Fruit fly (Drosophila melanogaster) whole organism, pupa: ENCODE measurements around the gene CG42699.

Source experiments
- CG10348 ChIP-seq: fragments of 200-800 bp; sonication (Bioruptor generic); IDR thresholded peaks from 2 replicates; pipeline ENCODE4 v1.3.6; 2022; ENCODE audit warnings: missing biosample characterization, missing genetic modification characterization
- CG12605 ChIP-seq: fragments of 200-800 bp; sonication (Bioruptor generic); IDR thresholded peaks from 2 replicates; pipeline ENCODE4 v1.3.6; 2022; ENCODE audit warnings: missing biosample characterization, missing genetic modification characterization
- CG13204 ChIP-seq: fragments of 200-800 bp; sonication (Bioruptor generic); optimal IDR thresholded peaks from 2 replicates; lab custom pipeline; 2018; ENCODE audit warnings: missing biosample characterization, mild to moderate bottlenecking, missing genetic modification characterization, moderate library complexity
- CG14655 ChIP-seq: fragments of 200-800 bp; sonication (Bioruptor generic); optimal IDR thresholded peaks from 3 replicates; lab custom pipeline; 2017; ENCODE audit warnings: mild to moderate bottlenecking, missing biosample characterization, missing genetic modification reagents, missing genetic modification characterization
- CG15710 ChIP-seq: fragments of 200-800 bp; sonication (Bioruptor generic); optimal IDR thresholded peaks from 2 replicates; lab custom pipeline; 2018; ENCODE audit warnings: missing biosample characterization, mild to moderate bottlenecking, missing genetic modification characterization, moderate library complexity
- CG32121 ChIP-seq: fragments of 200-800 bp; sonication (Bioruptor generic); IDR thresholded peaks from 2 replicates; pipeline ENCODE4 v1.3.6; 2022; ENCODE audit warnings: missing biosample characterization, missing genetic modification characterization
- CG34367 ChIP-seq: fragments of 200-800 bp; sonication (Bioruptor generic); optimal IDR thresholded peaks from 2 replicates; lab custom pipeline; 2018; ENCODE audit warnings: missing biosample characterization, mild to moderate bottlenecking, missing genetic modification characterization
- CG4496 ChIP-seq: fragments of 200-800 bp; sonication (Bioruptor generic); IDR thresholded peaks from 3 replicates; pipeline ENCODE4 v1.3.6; 2022; ENCODE audit warnings: missing biosample characterization, missing genetic modification characterization
- CG8159 ChIP-seq: fragments of 200-800 bp; sonication (Bioruptor generic); optimal IDR thresholded peaks from 3 replicates; lab custom pipeline; 2018; ENCODE audit warnings: missing biosample characterization, mild to moderate bottlenecking, missing genetic modification characterization, moderate library complexity
- CG8301 ChIP-seq: fragments of 200-800 bp; sonication (Bioruptor generic); optimal IDR thresholded peaks from 2 replicates; lab custom pipeline; 2018; ENCODE audit warnings: missing biosample characterization, mild to moderate bottlenecking, missing genetic modification characterization
- CG9948 ChIP-seq: fragments of 200-800 bp; sonication (Bioruptor generic); optimal IDR thresholded peaks from 2 replicates; lab custom pipeline; 2018; ENCODE audit warnings: missing biosample characterization, mild to moderate bottlenecking, missing genetic modification characterization, moderate library complexity
- D1 ChIP-seq: fragments of 200-800 bp; sonication (Bioruptor generic); optimal IDR thresholded peaks from 2 replicates; lab custom pipeline; 2018; ENCODE audit warnings: missing biosample characterization, mild to moderate bottlenecking, missing genetic modification characterization, moderate library complexity
- EcR ChIP-seq: fragments of 200-800 bp; sonication (Bioruptor generic); optimal IDR thresholded peaks from 3 replicates; lab custom pipeline; 2019; ENCODE audit warnings: missing biosample characterization, missing genetic modification characterization, mild to moderate bottlenecking, moderate library complexity, missing genetic modification reagents
- Ets98B ChIP-seq: fragments of 200-800 bp; sonication (Bioruptor generic); IDR thresholded peaks from 2 replicates; pipeline ENCODE4 v1.3.6; 2022; ENCODE audit warnings: missing biosample characterization, missing genetic modification characterization
- Pif1A ChIP-seq: fragments of 200-800 bp; sonication (Bioruptor generic); optimal IDR thresholded peaks from 3 replicates; lab custom pipeline; 2016; ENCODE audit warnings: missing biosample characterization, missing genetic modification characterization
- Pif1B ChIP-seq: fragments of 200-800 bp; sonication (Bioruptor generic); optimal IDR thresholded peaks from 3 replicates; lab custom pipeline; 2016; ENCODE audit warnings: missing biosample characterization, missing genetic modification characterization
- fd96Ca ChIP-seq: fragments of 200-800 bp; sonication (Bioruptor generic); IDR thresholded peaks from 3 replicates; pipeline ENCODE4 v1.3.6; 2022; ENCODE audit warnings: missing biosample characterization, missing genetic modification characterization
- gl ChIP-seq: fragments of 200-800 bp; sonication (Bioruptor generic); optimal IDR thresholded peaks from 2 replicates; lab custom pipeline; 2018; ENCODE audit warnings: missing biosample characterization, mild to moderate bottlenecking, missing genetic modification characterization
- rn ChIP-seq: fragments of 200-800 bp; sonication (Bioruptor generic); IDR thresholded peaks from 2 replicates; pipeline ENCODE4 v1.3.6; 2022; ENCODE audit warnings: missing biosample characterization, missing genetic modification characterization

CG42699 gene

dm6 chrX:5804377-5804776, 40.0 kb downstream of the CG42699 start, which contains the start of gene Cpr5C:
Gene Cpr5C, plus strand, starts transcription at chrX:5804677.
- TF ChIP-seq Pif1A (no peak), Pif1B (GFP tag; lab: Kevin White, UChicago) (no peak), gl (tag; lab: Kevin White, UChicago) (no peak), EcR (GFP tag; lab: Kevin White, UChicago) (no peak), CG34367 (tag; lab: Kevin White, UChicago) (no peak), CG4496 (no peak), rn (GFP tag; lab: Robert Waterston, UW) (no peak), CG14655 (GFP tag; lab: Kevin White, UChicago) (no peak)

- TF ChIP-seq CG8301 (no peak), CG12605 (no peak), rn (GFP tag; lab: Robert Waterston, UW) (no peak), CG9948 (tag; lab: Kevin White, UChicago) (no peak), CG15710 (tag; lab: Kevin White, UChicago) (no peak), CG14655 (GFP tag; lab: Kevin White, UChicago) (no peak), gl (tag; lab: Kevin White, UChicago) (no peak), CG10348 (GFP tag; lab: Robert Waterston, UW) (no peak), Ets98B (GFP tag; lab: Robert Waterston, UW) (no peak), CG34367 (tag; lab: Kevin White, UChicago) (no peak), CG4496 (no peak), CG8159 (tag; lab: Kevin White, UChicago) (no peak)
- TF ChIP-seq, all 21 proteins: peak for 0
Observed at dm6 chrX:5808654-5809053, 44.3 kb downstream of the CG42699 start, which contains the start of gene Prosbeta2R1. Gene Prosbeta2R1, plus strand, starts transcription at chrX:5808954.

DNA sequence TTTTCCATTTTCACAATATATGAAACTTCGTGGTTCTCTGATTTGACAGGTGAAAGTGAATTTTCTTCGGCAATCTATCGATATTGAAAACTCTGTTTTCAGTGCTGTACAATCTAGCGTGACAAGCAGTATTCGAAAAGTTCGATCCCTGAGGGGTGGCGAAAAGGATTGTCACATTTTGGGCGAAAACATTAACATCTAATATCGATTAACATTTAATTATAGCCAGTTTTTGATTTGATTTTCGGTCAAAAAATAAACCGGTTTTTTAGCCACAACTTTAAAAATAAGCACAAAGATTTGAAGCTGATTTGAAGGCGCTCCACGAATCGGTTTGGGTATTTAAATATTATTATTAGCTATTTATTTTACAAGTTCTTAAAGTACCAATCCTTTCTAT, 48.5 kb downstream of the CG42699 start, which contains the start of gene CG44329:
TSS of gene CG44329 (minus strand) at position 101 of the 400 bp plus-strand sequence.
- no peak for TF ChIP-seq Pif1A
- TF ChIP-seq, all 21 proteins: peak for 0

- no peak for TF ChIP-seq Pif1A
Observed at dm6 chrX:5815720-5816119, 51.4 kb downstream of the CG42699 start, which contains the start of gene AgmNAT. Gene AgmNAT, minus strand, starts transcription at chrX:5815820.

- TF ChIP-seq CG14655 (GFP tag; lab: Kevin White, UChicago) (no peak), CG8301 (no peak), CG34367 (tag; lab: Kevin White, UChicago) (no peak)
Observed at dm6 chrX:5817191-5817590, 52.8 kb downstream of the CG42699 start.

dm6 chrX:5818428-5818827, 54.1 kb downstream of the CG42699 start, which contains the start of gene CG15765:
Gene CG15765, plus strand, starts transcription at chrX:5818559.
- TF ChIP-seq D1 (tag; lab: Kevin White, UChicago), result no peak
- no peak for TF ChIP-seq fd96Ca (GFP tag; lab: Robert Waterston, UW)
- TF ChIP-seq CG34367 (tag; lab: Kevin White, UChicago), result no peak
- no peak for TF ChIP-seq CG15710 (tag; lab: Kevin White, UChicago)
- TF ChIP-seq CG12605, result no peak
- no peak for TF ChIP-seq CG8159 (tag; lab: Kevin White, UChicago)
- no peak for TF ChIP-seq CG14655 (GFP tag; lab: Kevin White, UChicago)
- TF ChIP-seq CG10348 (GFP tag; lab: Robert Waterston, UW), result no peak
- no peak for TF ChIP-seq CG8301
- TF ChIP-seq gl (tag; lab: Kevin White, UChicago), result no peak
- no peak for TF ChIP-seq EcR (GFP tag; lab: Kevin White, UChicago)
- TF ChIP-seq CG32121 (GFP tag; lab: Robert Waterston, UW), result no peak

DNA sequence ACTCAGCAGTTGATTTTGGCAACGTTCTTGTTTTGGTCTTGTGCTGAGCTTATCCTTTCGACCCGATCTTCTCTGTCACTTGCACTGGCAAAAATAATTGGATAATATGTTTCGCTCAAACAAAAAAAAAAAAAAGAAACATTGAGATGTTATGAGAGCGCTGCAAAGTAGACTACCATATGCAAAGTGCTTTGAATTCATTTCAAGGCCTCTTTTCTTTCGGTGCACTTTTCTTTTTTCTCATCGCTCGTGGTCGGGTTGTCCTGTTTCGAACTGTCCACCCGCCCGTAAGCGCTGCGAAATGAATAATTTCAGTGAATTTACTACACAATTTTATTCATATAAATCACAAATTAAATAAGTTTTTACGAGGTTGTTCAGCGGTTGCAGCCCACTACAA, 55.6 kb downstream of the CG42699 start:
- TF ChIP-seq CG9948 (tag; lab: Kevin White, UChicago), result no peak
- TF ChIP-seq CG13204, result no peak
- no peak for TF ChIP-seq fd96Ca (GFP tag; lab: Robert Waterston, UW)
- no peak for TF ChIP-seq CG15710 (tag; lab: Kevin White, UChicago)
- 0 out of 3 replicates have a peak, but pooled peaks have one; percentile 15 for TF ChIP-seq CG4496
